Worm (Caenorhabditis elegans): Measurements from ENCODE around the gene C46C2.7.

DNA sequence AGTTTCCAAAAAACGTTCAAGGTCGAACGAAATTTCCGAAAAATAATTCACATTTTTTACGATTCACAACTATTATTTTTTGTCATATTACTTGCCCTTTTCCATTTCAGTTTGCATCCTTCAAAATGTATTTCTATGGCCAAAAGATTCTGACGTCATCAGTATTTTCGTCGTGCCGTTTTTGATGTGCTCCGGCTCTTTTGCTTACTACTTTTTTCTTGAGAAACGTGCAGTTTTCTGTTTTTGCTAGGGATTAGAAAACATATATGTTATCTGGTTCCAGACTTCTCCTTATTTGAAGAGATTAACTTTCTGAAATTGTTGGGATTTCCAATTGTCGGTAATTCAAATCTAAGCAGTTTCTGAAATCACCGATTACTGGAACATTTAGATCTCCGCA lies 21.2 kb downstream of the C46C2.7 start:
- TF ChIP-seq him-1 (tag; optimal IDR thresholded peaks at IDR 0.05): no peak
- no peak for TF ChIP-seq W03F9.2 (tag; optimal IDR thresholded peaks at IDR 0.05)

Measured in whole organism, L4/young adult.